Worm (Caenorhabditis elegans) whole organism, mixed stage, embryonic: Measurements from ENCODE around the gene R07E5.5.

Experiments used
- elt-3 ChIP-seq: fragments of 150-350 bp; optimal IDR thresholded peaks from 2 replicates; lab custom pipeline; 2014; ENCODE audit warnings: missing biosample characterization, missing genetic modification characterization
- lin-13 ChIP-seq: fragments of 150-350 bp; optimal IDR thresholded peaks from 2 replicates; lab custom pipeline; 2014; ENCODE audit warnings: missing biosample characterization, missing genetic modification characterization
- mab-5 ChIP-seq: fragments of 150-350 bp; optimal IDR thresholded peaks from 2 replicates; lab custom pipeline; 2014; ENCODE audit warnings: missing biosample characterization, missing genetic modification characterization
- nhr-12 ChIP-seq: fragments of 150-350 bp; optimal IDR thresholded peaks from 2 replicates; lab custom pipeline; 2014; ENCODE audit warnings: missing biosample characterization, missing genetic modification characterization
- pha-4 ChIP-seq: fragments of 150-350 bp; optimal IDR thresholded peaks from 2 replicates; lab custom pipeline; 2018; ENCODE audit warnings: missing biosample characterization, missing genetic modification reagents, missing genetic modification characterization
- sptf-1 ChIP-seq: sonication (generic microtip); optimal IDR thresholded peaks from 2 replicates; lab custom pipeline; 2017; ENCODE audit warnings: mild to moderate bottlenecking, missing genetic modification characterization, moderate library complexity, missing compliant biosample characterization
- unc-39 ChIP-seq: fragments of 150-350 bp; optimal IDR thresholded peaks from 2 replicates; lab custom pipeline; 2014; ENCODE audit warnings: missing biosample characterization, missing genetic modification characterization
- ztf-11 ChIP-seq: fragments of 150-350 bp; optimal IDR thresholded peaks from 2 replicates; lab custom pipeline; 2014; ENCODE audit warnings: missing biosample characterization, missing genetic modification characterization

- no peak for TF ChIP-seq elt-3 (tag; lab: Kevin White, UChicago)
- TF ChIP-seq sptf-1 (tag; lab: Kevin White, UChicago): no peak
- TF ChIP-seq mab-5 (tag; lab: Kevin White, UChicago): no peak
- TF ChIP-seq pha-4 (tag; lab: Kevin White, UChicago): no peak
- TF ChIP-seq ztf-11 (tag; lab: Kevin White, UChicago): no peak
- no peak for TF ChIP-seq unc-39 (tag; lab: Kevin White, UChicago)
- TF ChIP-seq nhr-12 (tag; lab: Kevin White, UChicago): no peak
- no peak for TF ChIP-seq lin-13 (tag; lab: Kevin White, UChicago)
Observed at ce11 chrIII:4434294-4434781, 37.1 kb downstream of the R07E5.5 start, which contains the start of gene C28A5.1.
